Worm (Caenorhabditis elegans): Measurements from ENCODE around the gene bgnt-1.3.

ce11 chrV:16229439-16229838 is 26.9 kb downstream of the bgnt-1.3 start:
- TF ChIP-seq alr-1 (tag; optimal IDR thresholded peaks at IDR 0.05) (no peak), ZK546.5 (tag; optimal IDR thresholded peaks at IDR 0.05) (no peak), nhr-237 (tag; optimal IDR thresholded peaks at IDR 0.05) (no peak), ztf-11 (tag; optimal IDR thresholded peaks at IDR 0.05) (no peak), ama-1 (optimal IDR thresholded peaks at IDR 0.05) (no peak), nhr-12 (tag; optimal IDR thresholded peaks at IDR 0.05) (no peak), aly-2 (tag; optimal IDR thresholded peaks at IDR 0.05) (no peak), lin-13 (GFP tag; optimal IDR thresholded peaks at IDR 0.05) (no peak)

Data from whole organism, L2 larva.